Fruit fly (Drosophila melanogaster): Measurements from ENCODE around the gene IP3K1.

IP3K1 gene

dm6 chr2L:9758856-9759255 is 23.3 kb upstream of the IP3K1 start (continued):
- TF ChIP-seq CG17912 (GFP tag; optimal IDR thresholded peaks at IDR 0.05), result peak; percentile 65
- TF ChIP-seq CG31388 (GFP tag; optimal IDR thresholded peaks at IDR 0.05), result no peak
- peak; percentile 68 for TF ChIP-seq sisA (GFP tag; IDR thresholded peaks at IDR 0.05)
- peak; percentile 95 for TF ChIP-seq Dll (GFP tag; IDR thresholded peaks at IDR 0.05; ENCODE audit: partially characterized antibody)
- TF ChIP-seq row (GFP tag; IDR thresholded peaks at IDR 0.05), result peak; percentile 96
- peak; percentile 42 for TF ChIP-seq CG17359 (tag; optimal IDR thresholded peaks at IDR 0.05)
- TF ChIP-seq CG10979 (tag; optimal IDR thresholded peaks at IDR 0.05), result peak; percentile 39
- TF ChIP-seq tna (GFP tag; IDR thresholded peaks at IDR 0.05; ENCODE audit: partially characterized antibody), result peak; percentile 86
- peak; percentile 94 for TF ChIP-seq amos (GFP tag; IDR thresholded peaks at IDR 0.05; ENCODE audit: partially characterized antibody)
- TF ChIP-seq Dek (tag; optimal IDR thresholded peaks at IDR 0.05), result peak; percentile 54
- TF ChIP-seq CG11696 (GFP tag; IDR thresholded peaks at IDR 0.05), result no peak
- peak; percentile 47; the same call in 1 of the 2 replicates for TF ChIP-seq esg (GFP tag; conservative IDR thresholded peaks at IDR 0.05)
- TF ChIP-seq CG12155 (GFP tag; optimal IDR thresholded peaks at IDR 0.05), result peak; percentile 75
- no peak for TF ChIP-seq ab (GFP tag; optimal IDR thresholded peaks at IDR 0.05)
- TF ChIP-seq Xrp1 (GFP tag; IDR thresholded peaks at IDR 0.05), result peak; percentile 39; the same call in 1 of the 2 replicates
- peak; percentile 67 for TF ChIP-seq NfI (GFP tag; optimal IDR thresholded peaks at IDR 0.05)
- no peak for TF ChIP-seq btn (GFP tag; optimal IDR thresholded peaks at IDR 0.05)
- TF ChIP-seq fd102C (GFP tag; optimal IDR thresholded peaks at IDR 0.05), result no peak
- no peak for TF ChIP-seq CG12236 (GFP tag; optimal IDR thresholded peaks at IDR 0.05)
- TF ChIP-seq pb (GFP tag; optimal IDR thresholded peaks at IDR 0.05), result peak; percentile 48
- TF ChIP-seq Sin3A (optimal IDR thresholded peaks at IDR 0.05), result no peak
- peak; percentile 67; the same call in 2 of the 3 replicates for TF ChIP-seq ci (GFP tag; IDR thresholded peaks at IDR 0.05)
- peak; percentile 72 for TF ChIP-seq CG14441 (GFP tag; IDR thresholded peaks at IDR 0.05)
- peak; percentile 63 for TF ChIP-seq Ada2b (GFP tag; IDR thresholded peaks at IDR 0.05)
- peak; percentile 70; the same call in 2 of the 3 replicates for TF ChIP-seq CG34422 (GFP tag; IDR thresholded peaks at IDR 0.05)
- TF ChIP-seq Tbp (GFP tag; optimal IDR thresholded peaks at IDR 0.05), result no peak
- TF ChIP-seq CG15514 (GFP tag; optimal IDR thresholded peaks at IDR 0.05), result peak; percentile 97
- TF ChIP-seq CG11456 (GFP tag; IDR thresholded peaks at IDR 0.05), result peak; percentile 90
- TF ChIP-seq CG8281 (tag; optimal IDR thresholded peaks at IDR 0.05), result no peak
- peak; percentile 4 for TF ChIP-seq CG16815 (GFP tag; optimal IDR thresholded peaks at IDR 0.05)
- peak; percentile 48; the same call in 1 of the 2 replicates for TF ChIP-seq H2.0 (GFP tag; IDR thresholded peaks at IDR 0.05)
- TF ChIP-seq CG8924 (tag; optimal IDR thresholded peaks at IDR 0.05), result peak; percentile 61
- no peak for TF ChIP-seq CG1832 (GFP tag; optimal IDR thresholded peaks at IDR 0.05)
- TF ChIP-seq inv (GFP tag; IDR thresholded peaks at IDR 0.05; ENCODE audit: partially characterized antibody), result peak; percentile 92
- TF ChIP-seq bigmax (GFP tag; optimal IDR thresholded peaks at IDR 0.05), result no peak
- peak; percentile 95 for TF ChIP-seq unc-4 (GFP tag; IDR thresholded peaks at IDR 0.05; ENCODE audit: partially characterized antibody)
- peak; percentile 62 for TF ChIP-seq CG14014 (GFP tag; IDR thresholded peaks at IDR 0.05)
- peak; percentile 43 for TF ChIP-seq CG14667 (GFP tag; IDR thresholded peaks at IDR 0.05)
- peak; percentile 96 for TF ChIP-seq Ets65A (GFP tag)
- peak; percentile 40 for TF ChIP-seq phol (tag; optimal IDR thresholded peaks at IDR 0.05)
- TF ChIP-seq Scr (GFP tag; IDR thresholded peaks at IDR 0.05; ENCODE audit: partially characterized antibody), result peak; percentile 94
- peak; percentile 65; the same call in 1 of the 2 replicates for TF ChIP-seq lmd (GFP tag; IDR thresholded peaks at IDR 0.05)
- TF ChIP-seq pros (GFP tag; optimal IDR thresholded peaks at IDR 0.05), result no peak
- no peak for TF ChIP-seq Dfd (GFP tag; optimal IDR thresholded peaks at IDR 0.05)
- TF ChIP-seq seq (GFP tag; IDR thresholded peaks at IDR 0.05), result peak; percentile 15; the same call in 1 of the 2 replicates
- TF ChIP-seq CG4820 (GFP tag; optimal IDR thresholded peaks at IDR 0.05), result no peak
- peak; percentile 28; the same call in 1 of the 2 replicates for TF ChIP-seq CG4730 (GFP tag; IDR thresholded peaks at IDR 0.05)
- no peak for TF ChIP-seq croc (GFP tag; conservative IDR thresholded peaks at IDR 0.05)
- peak; percentile 22 for TF ChIP-seq YL-1 (GFP tag; optimal IDR thresholded peaks at IDR 0.05)
- TF ChIP-seq danr (GFP tag; IDR thresholded peaks at IDR 0.05), result peak; percentile 25; the same call in 1 of the 2 replicates
- peak; percentile 18 for TF ChIP-seq CG12942 (GFP tag; optimal IDR thresholded peaks at IDR 0.05)
